Fruit fly (Drosophila melanogaster) whole organism, embryonic: ENCODE results near the gene Cyp4ac1.

ENCODE experiments used
- Ada2b ChIP-seq: fragments of 200-800 bp; sonication (Bioruptor generic); IDR thresholded peaks from 2 replicates; pipeline ENCODE4 v1.3.6; 2022; ENCODE audit warnings: missing biosample characterization, missing genetic modification characterization
- Bteb2 ChIP-seq: fragments of 200-800 bp; sonication (Bioruptor generic); optimal IDR thresholded peaks from 2 replicates; lab custom pipeline; 2016; ENCODE audit warnings: missing biosample characterization, missing genetic modification characterization
- CG11723 ChIP-seq: fragments of 200-800 bp; sonication (Bioruptor generic); optimal IDR thresholded peaks from 2 replicates; lab custom pipeline; 2017; ENCODE audit warnings: missing biosample characterization, mild to moderate bottlenecking, missing genetic modification characterization
- CG12299 ChIP-seq: fragments of 200-800 bp; sonication (Bioruptor generic); optimal IDR thresholded peaks from 2 replicates; lab custom pipeline; 2018; ENCODE audit warnings: missing biosample characterization, mild to moderate bottlenecking, missing genetic modification characterization
- CG14860 ChIP-seq: fragments of 200-800 bp; sonication (Bioruptor generic); IDR thresholded peaks from 3 replicates; pipeline ENCODE4 v1.3.6; 2022; ENCODE audit warnings: missing biosample characterization, missing genetic modification characterization; ENCODE audit not compliant: partially characterized antibody
- CG15479 ChIP-seq: fragments of 200-800 bp; sonication (Bioruptor generic); optimal IDR thresholded peaks from 3 replicates; lab custom pipeline; 2019; ENCODE audit warnings: missing biosample characterization, mild to moderate bottlenecking, missing genetic modification characterization, moderate library complexity
- CG17912 ChIP-seq: fragments of 200-800 bp; sonication (Bioruptor generic); optimal IDR thresholded peaks from 2 replicates; lab custom pipeline; 2018; ENCODE audit warnings: missing biosample characterization, mild to moderate bottlenecking, missing genetic modification characterization
- CG2202 ChIP-seq: fragments of 200-800 bp; sonication (Bioruptor generic); optimal IDR thresholded peaks from 2 replicates; lab custom pipeline; 2018; ENCODE audit warnings: missing biosample characterization, mild to moderate bottlenecking, missing genetic modification characterization
- CG4282 ChIP-seq: fragments of 200-800 bp; sonication (Bioruptor generic); optimal IDR thresholded peaks from 2 replicates; lab custom pipeline; 2016; ENCODE audit warnings: missing biosample characterization, missing genetic modification characterization
- CG4360 ChIP-seq: fragments of 200-800 bp; sonication (Bioruptor generic); IDR thresholded peaks from 2 replicates; pipeline ENCODE4 v1.3.6; 2022; ENCODE audit warnings: missing biosample characterization, missing genetic modification characterization
- CG6854 ChIP-seq: fragments of 200-800 bp; sonication (Bioruptor generic); optimal IDR thresholded peaks from 3 replicates; lab custom pipeline; 2017; ENCODE audit warnings: missing biosample characterization, mild to moderate bottlenecking, missing genetic modification characterization
- CG8290 ChIP-seq, 3 experiments: fragments of 200-800 bp; sonication (Bioruptor generic); optimal IDR thresholded peaks; 2 replicates each; lab custom pipeline; 2016 to 2019; ENCODE audit warnings: missing biosample characterization in 3 of 3, missing genetic modification characterization in 3 of 3, mild to moderate bottlenecking in 2 of 3, moderate library complexity in 1 of 3
- CG8359 ChIP-seq: fragments of 200-800 bp; sonication (Bioruptor generic); optimal IDR thresholded peaks from 2 replicates; lab custom pipeline; 2017; ENCODE audit warnings: missing biosample characterization, mild to moderate bottlenecking, missing genetic modification characterization, borderline replicate concordance
- CG8388 ChIP-seq: fragments of 200-800 bp; sonication (Bioruptor generic); optimal IDR thresholded peaks from 2 replicates; lab custom pipeline; 2019; ENCODE audit warnings: missing biosample characterization, mild to moderate bottlenecking, missing genetic modification characterization, moderate library complexity
- CG8924 ChIP-seq: fragments of 200-800 bp; optimal IDR thresholded peaks from 3 replicates; lab custom pipeline; 2019; ENCODE audit warnings: missing biosample characterization, mild to moderate bottlenecking, missing genetic modification characterization, moderate library complexity
- CG9727 ChIP-seq: fragments of 200-800 bp; sonication (Bioruptor generic); optimal IDR thresholded peaks from 3 replicates; lab custom pipeline; 2017; ENCODE audit warnings: missing biosample characterization, mild to moderate bottlenecking, missing genetic modification characterization
- ERR ChIP-seq: fragments of 200-800 bp; sonication (Bioruptor generic); optimal IDR thresholded peaks from 2 replicates; lab custom pipeline; 2016; ENCODE audit warnings: missing biosample characterization, missing genetic modification characterization
- Gsc ChIP-seq: fragments of 200-800 bp; sonication (Bioruptor generic); IDR thresholded peaks from 2 replicates; pipeline ENCODE4 v1.3.6; 2022; ENCODE audit warnings: missing biosample characterization, missing genetic modification characterization
- MTF-1 ChIP-seq: fragments of 200-800 bp; sonication (Bioruptor generic); optimal IDR thresholded peaks from 2 replicates; lab custom pipeline; 2018; ENCODE audit warnings: missing biosample characterization, mild to moderate bottlenecking, missing genetic modification characterization, borderline replicate concordance
- NC2α ChIP-seq: fragments of 200-800 bp; sonication (Bioruptor generic); optimal IDR thresholded peaks from 2 replicates; lab custom pipeline; 2016; ENCODE audit warnings: missing biosample characterization, missing genetic modification characterization
- Nf-YC ChIP-seq: fragments of 200-800 bp; optimal IDR thresholded peaks from 3 replicates; lab custom pipeline; 2019; ENCODE audit warnings: missing biosample characterization, mild to moderate bottlenecking, missing genetic modification characterization, moderate library complexity
- PHDP ChIP-seq: fragments of 200-800 bp; sonication (Bioruptor generic); optimal IDR thresholded peaks from 3 replicates; lab custom pipeline; 2018; ENCODE audit warnings: missing biosample characterization, mild to moderate bottlenecking, missing genetic modification characterization, moderate library complexity
- Taf1 ChIP-seq: fragments of 200-800 bp; sonication (Bioruptor generic); IDR thresholded peaks from 2 replicates; pipeline ENCODE4 v1.3.6; 2022; ENCODE audit warnings: missing biosample characterization, missing genetic modification characterization
- Xbp1 ChIP-seq: fragments of 200-800 bp; sonication (Bioruptor generic); optimal IDR thresholded peaks from 3 replicates; lab custom pipeline; 2016; ENCODE audit warnings: missing biosample characterization, mild to moderate bottlenecking, missing genetic modification characterization
- Xrp1 ChIP-seq: fragments of 200-800 bp; sonication (Bioruptor generic); IDR thresholded peaks from 2 replicates; pipeline ENCODE4 v1.3.6; 2022; ENCODE audit warnings: missing biosample characterization, missing genetic modification characterization
- ara ChIP-seq: fragments of 200-800 bp; sonication (Bioruptor generic); IDR thresholded peaks from 2 replicates; pipeline ENCODE4 v1.3.6; 2022; ENCODE audit warnings: missing biosample characterization, missing genetic modification characterization
- corto ChIP-seq: fragments of 200-800 bp; sonication (Bioruptor generic); optimal IDR thresholded peaks from 2 replicates; lab custom pipeline; 2016; ENCODE audit warnings: missing biosample characterization, mild to moderate bottlenecking, missing genetic modification characterization, moderate library complexity
- ems ChIP-seq: fragments of 200-800 bp; sonication (Bioruptor generic); optimal IDR thresholded peaks from 3 replicates; lab custom pipeline; 2016; ENCODE audit warnings: missing biosample characterization, missing genetic modification characterization
- eve ChIP-seq, 2 experiments: fragments of >200 bp; optimal IDR thresholded peaks; 2 replicates each; lab custom pipeline; 2017; ENCODE audit warnings: missing biosample characterization in 2 of 2, missing genetic modification characterization in 2 of 2
- gcm ChIP-seq: fragments of 200-800 bp; sonication (Bioruptor generic); optimal IDR thresholded peaks from 2 replicates; lab custom pipeline; 2019; ENCODE audit warnings: missing biosample characterization, mild to moderate bottlenecking, missing genetic modification characterization, moderate library complexity
- gro ChIP-seq: fragments of 200-800 bp; sonication (Bioruptor generic); optimal IDR thresholded peaks from 2 replicates; lab custom pipeline; 2016; ENCODE audit warnings: missing biosample characterization, missing genetic modification characterization
- hbn ChIP-seq: fragments of 200-800 bp; sonication (Bioruptor generic); IDR thresholded peaks from 2 replicates; pipeline ENCODE4 v1.3.6; 2022; ENCODE audit warnings: missing biosample characterization, missing genetic modification characterization; ENCODE audit not compliant: partially characterized antibody
- kah ChIP-seq: fragments of 200-800 bp; sonication (Bioruptor generic); optimal IDR thresholded peaks from 2 replicates; lab custom pipeline; 2018; ENCODE audit warnings: missing biosample characterization, mild to moderate bottlenecking, missing genetic modification characterization
- ken ChIP-seq: fragments of 200-800 bp; sonication (Bioruptor generic); IDR thresholded peaks from 3 replicates; pipeline ENCODE4 v1.3.6; 2022; ENCODE audit warnings: missing biosample characterization, missing genetic modification characterization
- knrl ChIP-seq: fragments of 200-800 bp; sonication (Bioruptor generic); IDR thresholded peaks from 3 replicates; pipeline ENCODE4 v1.3.6; 2022; ENCODE audit warnings: missing biosample characterization, missing genetic modification characterization; ENCODE audit not compliant: partially characterized antibody
- lbe ChIP-seq: fragments of 200-800 bp; sonication (Bioruptor generic); optimal IDR thresholded peaks from 2 replicates; lab custom pipeline; 2016; ENCODE audit warnings: missing biosample characterization, mild to moderate bottlenecking, missing genetic modification characterization
- luna ChIP-seq: fragments of 200-800 bp; sonication (Bioruptor generic); optimal IDR thresholded peaks from 2 replicates; lab custom pipeline; 2016; ENCODE audit warnings: missing biosample characterization, missing genetic modification characterization
- nerfin-2 ChIP-seq: fragments of 200-800 bp; sonication (Bioruptor generic); IDR thresholded peaks from 2 replicates; pipeline ENCODE4 v1.3.6; 2022; ENCODE audit warnings: missing biosample characterization, missing genetic modification characterization; ENCODE audit not compliant: partially characterized antibody
- sc ChIP-seq, 3 experiments: fragments of >200 bp in 2 of 3; fragments of 200-800 bp in 1 of 3; sonication (Bioruptor generic) in 1 of 3; optimal IDR thresholded peaks; 2 replicates in 2 of 3; 3 replicates in 1 of 3; lab custom pipeline; 2017; ENCODE audit warnings: mild to moderate bottlenecking in 1 of 3, missing biosample characterization in 1 of 3, missing genetic modification characterization in 1 of 3, missing genetic modification reagents in 1 of 3
- scrt ChIP-seq: fragments of 200-800 bp; sonication (Bioruptor generic); optimal IDR thresholded peaks from 2 replicates; lab custom pipeline; 2018; ENCODE audit warnings: missing biosample characterization, mild to moderate bottlenecking, missing genetic modification characterization, moderate library complexity
- sna ChIP-seq: fragments of 200-800 bp; sonication (Bioruptor generic); IDR thresholded peaks from 2 replicates; pipeline ENCODE4 v1.3.6; 2022; ENCODE audit warnings: missing biosample characterization, missing genetic modification characterization; ENCODE audit not compliant: partially characterized antibody
- sob ChIP-seq: fragments of 200-800 bp; sonication (Bioruptor generic); IDR thresholded peaks from 2 replicates; pipeline ENCODE4 v1.3.6; 2022; ENCODE audit warnings: missing biosample characterization, missing genetic modification characterization
- sqz ChIP-seq: fragments of 200-800 bp; sonication (Bioruptor generic); optimal IDR thresholded peaks from 3 replicates; lab custom pipeline; 2018; ENCODE audit warnings: missing biosample characterization, mild to moderate bottlenecking, missing genetic modification characterization
- vvl ChIP-seq: fragments of 200-800 bp; sonication (Bioruptor generic); IDR thresholded peaks from 2 replicates; pipeline ENCODE4 v1.3.6; 2022; ENCODE audit warnings: missing biosample characterization, missing genetic modification characterization
- zen ChIP-seq: fragments of 200-800 bp; sonication (Bioruptor generic); optimal IDR thresholded peaks from 3 replicates; lab custom pipeline; 2018; ENCODE audit warnings: missing biosample characterization, mild to moderate bottlenecking, missing genetic modification characterization, moderate library complexity

Cyp4ac1 gene

dm6 chr2L:5237175-5237753, 26.5 kb upstream of the Cyp4ac1 start (continued):
- TF ChIP-seq corto, result peak; percentile 39
- TF ChIP-seq Xrp1, result peak; percentile 38; the same call in 1 of the 2 replicates
- peak; percentile 25 for TF ChIP-seq gro (GFP tag; lab: Kevin White, UChicago)
- peak; percentile 24 for TF ChIP-seq CG11723 (GFP tag; lab: Kevin White, UChicago)
- TF ChIP-seq sob (GFP tag; lab: Robert Waterston, UW), result peak; percentile 32; the same call in 1 of the 2 replicates
- TF ChIP-seq lbe (GFP tag; lab: Kevin White, UChicago), result peak; percentile 75
- no peak for TF ChIP-seq CG8290 (GFP tag; optimal IDR thresholded peaks at IDR 0.05; lab: Kevin White, UChicago)
- TF ChIP-seq CG8290 (tag; optimal IDR thresholded peaks at IDR 0.05; lab: Kevin White, UChicago), result peak in 1 of 2 experiments; percentile 46
- peak; percentile 78 for TF ChIP-seq hbn (GFP tag; lab: Robert Waterston, UW)
- no peak for TF ChIP-seq knrl (GFP tag; lab: Robert Waterston, UW)
- TF ChIP-seq Bteb2 (GFP tag; lab: Kevin White, UChicago), result no peak
- TF ChIP-seq CG8388 (GFP tag; lab: Kevin White, UChicago), result peak; percentile 6
- TF ChIP-seq CG2202 (tag; lab: Kevin White, UChicago), result peak; percentile 7
- TF ChIP-seq ara (GFP tag; lab: Robert Waterston, UW), result no peak
- TF ChIP-seq eve (GFP tag; optimal IDR thresholded peaks at IDR 0.05; lab: Kevin White, UChicago), result peak in 1 of 2 experiments; percentile 12
- TF ChIP-seq gcm (GFP tag; lab: Kevin White, UChicago), result peak; percentile 74
- peak; percentile 77 for TF ChIP-seq scrt (GFP tag; lab: Kevin White, UChicago)
- peak; percentile 26 for TF ChIP-seq CG6854 (GFP tag; lab: Kevin White, UChicago)
- peak; percentile 24 for TF ChIP-seq PHDP (tag; lab: Kevin White, UChicago)
- peak; percentile 87 for TF ChIP-seq CG15479 (GFP tag; lab: Kevin White, UChicago)
- no peak for TF ChIP-seq CG17912 (GFP tag; lab: Kevin White, UChicago)
- peak; percentile 17 for TF ChIP-seq CG8924
- TF ChIP-seq Xbp1 (GFP tag; lab: Kevin White, UChicago), result no peak
- peak; percentile 62 for TF ChIP-seq MTF-1 (GFP tag; lab: Kevin White, UChicago)
- peak; percentile 5 for TF ChIP-seq zen (tag; lab: Kevin White, UChicago)
- TF ChIP-seq kah (GFP tag; lab: Kevin White, UChicago), result peak; percentile 74
- peak; percentile 54; the same call in 1 of the 2 replicates for TF ChIP-seq vvl (GFP tag; lab: Robert Waterston, UW)
- TF ChIP-seq, all 482 proteins: peak for 129

dm6 chr2L:5237899-5238566, 25.8 kb upstream of the Cyp4ac1 start:
- no peak for TF ChIP-seq luna (GFP tag; lab: Kevin White, UChicago)
- TF ChIP-seq NC2α (GFP tag; lab: Kevin White, UChicago), result no peak
- TF ChIP-seq CG4360 (GFP tag; lab: Robert Waterston, UW), result no peak
- TF ChIP-seq sqz (GFP tag; lab: Kevin White, UChicago), result peak; percentile 6
- no peak for TF ChIP-seq CG8359
- TF ChIP-seq Ada2b, result no peak
- no peak for TF ChIP-seq sc (optimal IDR thresholded peaks at IDR 0.05; lab: Kevin White, UChicago)
- peak; percentile 17 for TF ChIP-seq sc (GFP tag; optimal IDR thresholded peaks at IDR 0.05; lab: Kevin White, UChicago)
- no peak for TF ChIP-seq CG4282 (GFP tag; lab: Kevin White, UChicago)
- no peak for TF ChIP-seq Nf-YC
- TF ChIP-seq CG14860, result no peak
- TF ChIP-seq CG8388 (GFP tag; lab: Kevin White, UChicago), result peak; percentile 88
- TF ChIP-seq CG9727 (GFP tag; lab: Kevin White, UChicago), result peak; percentile 82
- no peak for TF ChIP-seq Taf1 (GFP tag; lab: Robert Waterston, UW)
- TF ChIP-seq nerfin-2 (GFP tag; lab: Robert Waterston, UW), result no peak
- TF ChIP-seq ems (GFP tag; lab: Kevin White, UChicago), result no peak
- TF ChIP-seq CG11723 (GFP tag; lab: Kevin White, UChicago), result peak; percentile 18
- no peak for TF ChIP-seq Gsc
- TF ChIP-seq knrl (GFP tag; lab: Robert Waterston, UW), result no peak
- TF ChIP-seq ken (GFP tag; lab: Robert Waterston, UW), result no peak
- no peak for TF ChIP-seq sna (GFP tag; lab: Robert Waterston, UW)
- TF ChIP-seq ERR (GFP tag; lab: Kevin White, UChicago), result no peak
- no peak for TF ChIP-seq CG12299 (tag; lab: Kevin White, UChicago)
